Fruit fly (Drosophila melanogaster): ENCODE results near the gene Hers.

The Hers gene

dm6 chrX:19865389-19866144 is 379 bp upstream of the Hers start, which contains the start of gene THADA (continued):
- TF ChIP-seq ERR (GFP tag; optimal IDR thresholded peaks at IDR 0.05) (peak; percentile 35), CG7556 (GFP tag; optimal IDR thresholded peaks at IDR 0.05) (peak; percentile 56), CG14965 (GFP tag; optimal IDR thresholded peaks at IDR 0.05; ENCODE audit: borderline replicate concordance) (no peak), wor (GFP tag; IDR thresholded peaks at IDR 0.05) (no peak), CG17385 (GFP tag; optimal IDR thresholded peaks at IDR 0.05) (no peak), Dad (GFP tag; optimal IDR thresholded peaks at IDR 0.05) (no peak), NK7.1 (GFP tag; optimal IDR thresholded peaks at IDR 0.05) (no peak), cwo (GFP tag; optimal IDR thresholded peaks at IDR 0.05) (no peak), chif (GFP tag; optimal IDR thresholded peaks at IDR 0.05) (peak; percentile 20 to 23), hkb (optimal IDR thresholded peaks at IDR 0.05) (no peak), hkb (GFP tag; IDR thresholded peaks at IDR 0.05) (0 out of 2 replicates have a peak, but pooled peaks have one; percentile 48), Atf-2 (GFP tag; optimal IDR thresholded peaks at IDR 0.05) (no peak), Aef1 (GFP tag; IDR thresholded peaks at IDR 0.05) (peak; percentile 59; the same call in 2 of the 3 replicates), maf-S (GFP tag; optimal IDR thresholded peaks at IDR 0.05) (no peak), Ssrp (tag; optimal IDR thresholded peaks at IDR 0.05) (peak; percentile 17), fd96Cb (tag; optimal IDR thresholded peaks at IDR 0.05) (no peak), abd-A (tag; optimal IDR thresholded peaks at IDR 0.05) (no peak), grau (tag; optimal IDR thresholded peaks at IDR 0.05) (peak; percentile 39), cato (GFP tag; optimal IDR thresholded peaks at IDR 0.05; ENCODE audit: borderline replicate concordance) (no peak), lov (optimal IDR thresholded peaks at IDR 0.05) (no peak), lov (GFP tag; IDR thresholded peaks at IDR 0.05) (no peak), Nf-YA (GFP tag; IDR thresholded peaks at IDR 0.05) (no peak), amos (GFP tag; IDR thresholded peaks at IDR 0.05; ENCODE audit: partially characterized antibody) (peak; percentile 98), bowl (GFP tag; IDR thresholded peaks at IDR 0.05) (no peak), gem (tag; optimal IDR thresholded peaks at IDR 0.05) (no peak), sisA (GFP tag; IDR thresholded peaks at IDR 0.05) (no peak), CG8944 (GFP tag; optimal IDR thresholded peaks at IDR 0.05) (no peak), CG4730 (GFP tag; IDR thresholded peaks at IDR 0.05) (0 out of 2 replicates have a peak, but pooled peaks have one; percentile 27), CG3847 (GFP tag; IDR thresholded peaks at IDR 0.05) (peak; percentile 82), CG11456 (GFP tag; IDR thresholded peaks at IDR 0.05) (0 out of 3 replicates have a peak, but pooled peaks have one; percentile 64), corto (GFP tag; optimal IDR thresholded peaks at IDR 0.05) (no peak), dati (GFP tag; IDR thresholded peaks at IDR 0.05) (no peak), Hand (GFP tag; optimal IDR thresholded peaks at IDR 0.05) (no peak), CG10321 (GFP tag; IDR thresholded peaks at IDR 0.05) (no peak), CG17612 (GFP tag; IDR thresholded peaks at IDR 0.05) (peak; percentile 13; the same call in 1 of the 2 replicates), CG16813 (GFP tag; IDR thresholded peaks at IDR 0.05; ENCODE audit: partially characterized antibody) (peak; percentile 96), ase (GFP tag; IDR thresholded peaks at IDR 0.05) (no peak), CG2889 (GFP tag; IDR thresholded peaks at IDR 0.05) (no peak), Mrtf (GFP tag; IDR thresholded peaks at IDR 0.05) (no peak), org-1 (GFP tag; optimal IDR thresholded peaks at IDR 0.05) (no peak), CG16863 (GFP tag; optimal IDR thresholded peaks at IDR 0.05) (peak; percentile 27), CG32532 (GFP tag; IDR thresholded peaks at IDR 0.05) (no peak; the same call in 1 of the 2 replicates), gcm (GFP tag; optimal IDR thresholded peaks at IDR 0.05) (no peak), fd102C (GFP tag; optimal IDR thresholded peaks at IDR 0.05) (no peak), Stat92E (GFP tag; optimal IDR thresholded peaks at IDR 0.05) (no peak), CG15479 (GFP tag; optimal IDR thresholded peaks at IDR 0.05) (no peak), zen2 (GFP tag; IDR thresholded peaks at IDR 0.05; ENCODE audit: partially characterized antibody) (peak; percentile 86), CG10462 (GFP tag; optimal IDR thresholded peaks at IDR 0.05) (no peak), Drgx (GFP tag; IDR thresholded peaks at IDR 0.05) (no peak), CG4707 (GFP tag; optimal IDR thresholded peaks at IDR 0.05) (no peak)
